Fruit fly (Drosophila melanogaster): ENCODE measurements around the gene CG42507.

CG42507 gene

DNA sequence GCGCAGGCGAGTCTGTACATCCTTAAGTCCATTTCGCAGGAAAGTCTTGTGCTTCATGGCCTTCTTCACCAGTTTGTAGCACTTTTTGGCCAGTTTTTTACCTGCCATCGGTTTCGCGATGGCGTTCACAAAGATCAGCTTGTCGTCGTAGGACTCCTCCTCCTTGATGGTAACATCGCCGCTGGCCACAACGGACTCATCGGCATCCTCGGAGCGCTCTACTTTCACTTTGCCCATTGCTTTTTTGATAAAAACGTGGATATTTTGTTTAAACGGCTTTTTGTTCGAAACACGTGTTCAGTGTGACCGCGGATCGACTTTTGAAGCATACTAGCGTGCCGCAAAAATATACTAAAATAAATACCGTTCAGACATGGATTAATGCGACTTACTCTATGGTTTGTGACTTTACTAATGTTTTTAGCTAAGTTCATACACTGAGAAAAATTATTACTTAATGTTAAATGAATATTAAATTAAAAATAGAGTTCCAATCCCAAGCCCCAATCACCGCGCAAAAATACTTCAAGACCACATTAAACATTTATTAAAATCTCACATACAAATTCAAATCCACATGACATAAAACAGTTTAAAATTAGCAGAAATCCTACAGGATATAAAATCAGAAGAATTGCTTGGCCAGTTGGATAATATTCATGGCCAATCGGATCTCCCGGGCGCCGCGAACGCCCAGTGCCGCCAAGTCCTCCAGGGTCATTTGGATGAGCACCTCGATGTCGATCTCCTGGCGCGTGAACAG, 44.3 kb upstream of the CG42507 start, which contains the start of gene NHP2 (continued):
- peak; percentile 76 for TF ChIP-seq CG7372 (GFP tag; IDR thresholded peaks at IDR 0.05)
- peak; percentile 37; the same call in 1 of the 2 replicates for TF ChIP-seq CG11696 (GFP tag; IDR thresholded peaks at IDR 0.05)
- no peak for TF ChIP-seq crc (GFP tag; optimal IDR thresholded peaks at IDR 0.05)
- TF ChIP-seq CG17359 (tag; optimal IDR thresholded peaks at IDR 0.05) = peak; percentile 83
- TF ChIP-seq seq (GFP tag; IDR thresholded peaks at IDR 0.05) = peak; percentile 79
- TF ChIP-seq br (optimal IDR thresholded peaks at IDR 0.05) = no peak
- no peak for TF ChIP-seq CG9876 (GFP tag; optimal IDR thresholded peaks at IDR 0.05)
- TF ChIP-seq tna (GFP tag; IDR thresholded peaks at IDR 0.05; ENCODE audit: partially characterized antibody) = 0 out of 2 replicates have a peak, but pooled peaks have one; percentile 29
- TF ChIP-seq Hsf (GFP tag; optimal IDR thresholded peaks at IDR 0.05) = peak; percentile 81
- TF ChIP-seq chinmo (GFP tag; IDR thresholded peaks at IDR 0.05; ENCODE audit: partially characterized antibody) = 0 out of 4 replicates have a peak, but pooled peaks have one; percentile 63
- TF ChIP-seq ase (GFP tag; IDR thresholded peaks at IDR 0.05) = peak; percentile 84
- peak; percentile 68 for TF ChIP-seq twi (tag; optimal IDR thresholded peaks at IDR 0.05)
- peak; percentile 96 for TF ChIP-seq gfzf (GFP tag; optimal IDR thresholded peaks at IDR 0.05)
- peak; percentile 80 for TF ChIP-seq dmrt11E (tag; optimal IDR thresholded peaks at IDR 0.05)
- peak; percentile 79 for TF ChIP-seq zfh1 (GFP tag; IDR thresholded peaks at IDR 0.05)
- TF ChIP-seq CG34422 (GFP tag; IDR thresholded peaks at IDR 0.05) = peak; percentile 83
- TF ChIP-seq CG15601 (tag; optimal IDR thresholded peaks at IDR 0.05) = peak; percentile 68
- peak; percentile 67 for TF ChIP-seq CG12942 (GFP tag; optimal IDR thresholded peaks at IDR 0.05)
- TF ChIP-seq CG4360 (GFP tag; IDR thresholded peaks at IDR 0.05) = peak; percentile 22; the same call in 1 of the 2 replicates
- peak; percentile 29 for TF ChIP-seq Ravus (GFP tag; IDR thresholded peaks at IDR 0.05)
- TF ChIP-seq Gsc (GFP tag; IDR thresholded peaks at IDR 0.05) = no peak
- TF ChIP-seq Hr51 (GFP tag; optimal IDR thresholded peaks at IDR 0.05) = peak in 1 of 2 experiments; percentile 71
- peak; percentile 83 for TF ChIP-seq CG14710 (tag; optimal IDR thresholded peaks at IDR 0.05)
- peak; percentile 80; the same call in 2 of the 3 replicates for TF ChIP-seq so (GFP tag; IDR thresholded peaks at IDR 0.05)
- peak; percentile 80 for TF ChIP-seq CG8388 (GFP tag; optimal IDR thresholded peaks at IDR 0.05)
- 0 out of 3 replicates have a peak, but pooled peaks have one; percentile 24 for TF ChIP-seq CG34224 (GFP tag; IDR thresholded peaks at IDR 0.05; ENCODE audit: partially characterized antibody)
- peak; percentile 81 for TF ChIP-seq CG10147 (GFP tag; optimal IDR thresholded peaks at IDR 0.05)
- TF ChIP-seq CG6272 (GFP tag; IDR thresholded peaks at IDR 0.05) = no peak
- peak; percentile 82 for TF ChIP-seq CG12744 (GFP tag; optimal IDR thresholded peaks at IDR 0.05)
- TF ChIP-seq chif (GFP tag; optimal IDR thresholded peaks at IDR 0.05) = peak; percentile 48 to 69
- peak; percentile 66 for TF ChIP-seq CG6175 (GFP tag; IDR thresholded peaks at IDR 0.05)
- peak; percentile 27 for TF ChIP-seq pum (GFP tag; optimal IDR thresholded peaks at IDR 0.05)
- peak; percentile 79 for TF ChIP-seq chm (GFP tag; IDR thresholded peaks at IDR 0.05)
- TF ChIP-seq CG1602 (GFP tag; optimal IDR thresholded peaks at IDR 0.05) = peak; percentile 73
- no peak for TF ChIP-seq CG8281 (tag; optimal IDR thresholded peaks at IDR 0.05)
- TF ChIP-seq fru (optimal IDR thresholded peaks at IDR 0.05) = no peak
- peak; percentile 71 for TF ChIP-seq CG1024 (GFP tag; IDR thresholded peaks at IDR 0.05)
- TF ChIP-seq tup (GFP tag; optimal IDR thresholded peaks at IDR 0.05) = peak; percentile 63
- no peak for TF ChIP-seq sima (GFP tag; optimal IDR thresholded peaks at IDR 0.05)
- TF ChIP-seq CG10267 (tag; optimal IDR thresholded peaks at IDR 0.05) = peak; percentile 83
- TF ChIP-seq fd64A (GFP tag; optimal IDR thresholded peaks at IDR 0.05) = no peak
- TF ChIP-seq CG8944 (GFP tag; optimal IDR thresholded peaks at IDR 0.05) = no peak
- no peak for TF ChIP-seq CG1529 (GFP tag; optimal IDR thresholded peaks at IDR 0.05)
- peak; percentile 79 for TF ChIP-seq CG4707 (GFP tag; optimal IDR thresholded peaks at IDR 0.05)
- peak; percentile 57 to 82 for TF ChIP-seq dpn (GFP tag; optimal IDR thresholded peaks at IDR 0.05)
- no peak for TF ChIP-seq aop (GFP tag; IDR thresholded peaks at IDR 0.05)
- TF ChIP-seq CG6813 (GFP tag; optimal IDR thresholded peaks at IDR 0.05) = peak; percentile 79
- TF ChIP-seq Dip3 (GFP tag; optimal IDR thresholded peaks at IDR 0.05) = peak; percentile 50
- peak; percentile 67 for TF ChIP-seq CG15696 (tag; optimal IDR thresholded peaks at IDR 0.05)
